Fruit fly (Drosophila melanogaster) whole organism, embryonic: ENCODE results near the gene CG17652.

ENCODE experiments used
- ATbp ChIP-seq: fragments of 200-800 bp; sonication (Bioruptor generic); optimal IDR thresholded peaks from 2 replicates; lab custom pipeline; 2017; ENCODE audit warnings: missing biosample characterization, mild to moderate bottlenecking, missing genetic modification characterization, missing genetic modification reagents
- CG10654 ChIP-seq: fragments of 200-800 bp; sonication (Bioruptor generic); optimal IDR thresholded peaks from 2 replicates; lab custom pipeline; 2016; ENCODE audit warnings: missing biosample characterization, missing genetic modification characterization
- CG12071 ChIP-seq: fragments of 200-800 bp; sonication (Bioruptor generic); optimal IDR thresholded peaks from 3 replicates; lab custom pipeline; 2018; ENCODE audit warnings: missing biosample characterization, mild to moderate bottlenecking, missing genetic modification characterization
- CG15011 ChIP-seq: fragments of 200-800 bp; sonication (Bioruptor generic); optimal IDR thresholded peaks from 3 replicates; lab custom pipeline; 2018; ENCODE audit warnings: missing biosample characterization, mild to moderate bottlenecking, missing genetic modification characterization
- CG16815 ChIP-seq: fragments of 200-800 bp; sonication (Bioruptor generic); optimal IDR thresholded peaks from 3 replicates; lab custom pipeline; 2017; ENCODE audit warnings: missing biosample characterization, mild to moderate bottlenecking, missing genetic modification characterization
- CG17328 ChIP-seq: fragments of 200-800 bp; sonication (Bioruptor generic); IDR thresholded peaks from 2 replicates; pipeline ENCODE4 v1.3.6; 2022; ENCODE audit warnings: missing biosample characterization, missing genetic modification characterization
- CG2199 ChIP-seq: fragments of 200-800 bp; sonication (Bioruptor generic); IDR thresholded peaks from 3 replicates; pipeline ENCODE4 v1.3.6; 2022; ENCODE audit warnings: missing biosample characterization, missing genetic modification characterization
- CG31365 ChIP-seq: fragments of 200-800 bp; sonication (Bioruptor generic); optimal IDR thresholded peaks from 2 replicates; lab custom pipeline; 2018; ENCODE audit warnings: missing biosample characterization, mild to moderate bottlenecking, missing genetic modification characterization
- CG31388 ChIP-seq: fragments of 200-800 bp; sonication (Bioruptor generic); optimal IDR thresholded peaks from 2 replicates; lab custom pipeline; 2016; ENCODE audit warnings: missing biosample characterization, missing genetic modification characterization
- CG32767 ChIP-seq: fragments of 200-800 bp; sonication (Bioruptor generic); IDR thresholded peaks from 2 replicates; pipeline ENCODE4 v1.3.6; 2022; ENCODE audit warnings: missing biosample characterization, missing genetic modification characterization
- CG3838 ChIP-seq: fragments of 200-800 bp; sonication (Bioruptor generic); optimal IDR thresholded peaks from 3 replicates; lab custom pipeline; 2016; ENCODE audit warnings: missing biosample characterization, missing genetic modification characterization
- CG3847 ChIP-seq: fragments of 200-800 bp; sonication (Bioruptor generic); IDR thresholded peaks from 2 replicates; pipeline ENCODE4 v1.3.6; 2022; ENCODE audit warnings: missing biosample characterization, missing genetic modification characterization
- CG42726 ChIP-seq: fragments of 200-800 bp; sonication (Bioruptor generic); IDR thresholded peaks from 2 replicates; pipeline ENCODE4 v1.3.6; 2022; ENCODE audit warnings: missing biosample characterization, missing genetic modification characterization; ENCODE audit not compliant: partially characterized antibody
- CG8924 ChIP-seq: fragments of 200-800 bp; optimal IDR thresholded peaks from 3 replicates; lab custom pipeline; 2019; ENCODE audit warnings: missing biosample characterization, mild to moderate bottlenecking, missing genetic modification characterization, moderate library complexity
- CG9932 ChIP-seq: fragments of 200-800 bp; sonication (Bioruptor generic); IDR thresholded peaks from 2 replicates; pipeline ENCODE4 v1.3.6; 2022; ENCODE audit warnings: missing biosample characterization, missing genetic modification characterization
- Doc2 ChIP-seq: fragments of 200-800 bp; sonication (Bioruptor generic); IDR thresholded peaks from 2 replicates; pipeline ENCODE4 v1.3.6; 2022; ENCODE audit warnings: missing biosample characterization, missing genetic modification characterization
- E2f1 ChIP-seq: fragments of 200-800 bp; sonication (Bioruptor generic); IDR thresholded peaks from 2 replicates; pipeline ENCODE4 v1.3.6; 2022; ENCODE audit warnings: missing biosample characterization, missing genetic modification characterization
- Gsc ChIP-seq: fragments of 200-800 bp; sonication (Bioruptor generic); IDR thresholded peaks from 2 replicates; pipeline ENCODE4 v1.3.6; 2022; ENCODE audit warnings: missing biosample characterization, missing genetic modification characterization
- HLH3B ChIP-seq: fragments of 200-800 bp; sonication (Bioruptor generic); IDR thresholded peaks from 2 replicates; pipeline ENCODE4 v1.3.6; 2022; ENCODE audit warnings: missing biosample characterization, missing genetic modification characterization
- Hsf ChIP-seq: fragments of 200-800 bp; sonication (Bioruptor generic); optimal IDR thresholded peaks from 3 replicates; lab custom pipeline; 2016; ENCODE audit warnings: missing biosample characterization, missing genetic modification characterization
- MESR4 ChIP-seq: fragments of 200-800 bp; sonication (Bioruptor generic); optimal IDR thresholded peaks from 2 replicates; lab custom pipeline; 2018; ENCODE audit warnings: missing biosample characterization, mild to moderate bottlenecking, missing genetic modification characterization, moderate library complexity
- NC2α ChIP-seq: fragments of 200-800 bp; sonication (Bioruptor generic); optimal IDR thresholded peaks from 2 replicates; lab custom pipeline; 2016; ENCODE audit warnings: missing biosample characterization, missing genetic modification characterization
- NFAT ChIP-seq: fragments of 200-800 bp; sonication (Bioruptor generic); IDR thresholded peaks from 2 replicates; pipeline ENCODE4 v1.3.6; 2022; ENCODE audit warnings: missing biosample characterization, missing genetic modification characterization
- Neu2 ChIP-seq: fragments of 200-800 bp; sonication (Bioruptor generic); optimal IDR thresholded peaks from 3 replicates; lab custom pipeline; 2016; ENCODE audit warnings: missing biosample characterization, missing genetic modification characterization, borderline replicate concordance
- Pdp1 ChIP-seq, 2 experiments: fragments of 200-800 bp; sonication (Bioruptor generic); optimal IDR thresholded peaks; 3 replicates each; lab custom pipeline; 2016; ENCODE audit warnings: missing biosample characterization in 2 of 2, missing genetic modification characterization in 2 of 2, mild to moderate bottlenecking in 1 of 2, moderate library complexity in 1 of 2
- Six4 ChIP-seq: fragments of 200-800 bp; sonication (Bioruptor generic); optimal IDR thresholded peaks from 2 replicates; lab custom pipeline; 2016; ENCODE audit warnings: missing biosample characterization, missing genetic modification characterization
- al ChIP-seq: fragments of 200-800 bp; sonication (Bioruptor generic); IDR thresholded peaks from 2 replicates; pipeline ENCODE4 v1.3.6; 2022; ENCODE audit warnings: missing biosample characterization, missing genetic modification characterization
- ara ChIP-seq: fragments of 200-800 bp; sonication (Bioruptor generic); IDR thresholded peaks from 2 replicates; pipeline ENCODE4 v1.3.6; 2022; ENCODE audit warnings: missing biosample characterization, missing genetic modification characterization
- bab2 ChIP-seq: fragments of 200-800 bp; sonication (Bioruptor generic); optimal IDR thresholded peaks from 2 replicates; lab custom pipeline; 2016; ENCODE audit warnings: missing biosample characterization, missing genetic modification characterization
- bowl ChIP-seq: fragments of 200-800 bp; sonication (Bioruptor generic); IDR thresholded peaks from 2 replicates; pipeline ENCODE4 v1.3.6; 2022; ENCODE audit warnings: missing biosample characterization, missing genetic modification characterization
- bsh ChIP-seq, 2 experiments: fragments of 200-800 bp; sonication (Bioruptor generic); optimal IDR thresholded peaks; 2 replicates each; lab custom pipeline; 2017 to 2018; ENCODE audit warnings: mild to moderate bottlenecking in 2 of 2, missing biosample characterization in 2 of 2, missing genetic modification characterization in 2 of 2, moderate library complexity in 1 of 2
- cato ChIP-seq: fragments of 200-800 bp; sonication (Bioruptor generic); optimal IDR thresholded peaks from 2 replicates; lab custom pipeline; 2016; ENCODE audit warnings: missing biosample characterization, missing genetic modification characterization, borderline replicate concordance
- dimm ChIP-seq: fragments of 200-800 bp; sonication (Bioruptor generic); IDR thresholded peaks from 2 replicates; pipeline ENCODE4 v1.3.6; 2022; ENCODE audit warnings: missing biosample characterization, missing genetic modification characterization
- dmrt11E ChIP-seq: fragments of 200-800 bp; sonication (Bioruptor generic); optimal IDR thresholded peaks from 3 replicates; lab custom pipeline; 2018; ENCODE audit warnings: missing biosample characterization, mild to moderate bottlenecking, missing genetic modification characterization, moderate library complexity
- dpn ChIP-seq, 2 experiments: fragments of 200-800 bp; sonication (Bioruptor generic); optimal IDR thresholded peaks; 3 replicates each; lab custom pipeline; 2016; ENCODE audit warnings: missing biosample characterization in 2 of 2, missing genetic modification characterization in 2 of 2
- fd102C ChIP-seq: fragments of 200-800 bp; sonication (Bioruptor generic); optimal IDR thresholded peaks from 2 replicates; lab custom pipeline; 2018; ENCODE audit warnings: missing biosample characterization, mild to moderate bottlenecking, missing genetic modification characterization, moderate library complexity
- fd3F ChIP-seq: fragments of 200-800 bp; sonication (Bioruptor generic); optimal IDR thresholded peaks from 2 replicates; lab custom pipeline; 2018; ENCODE audit warnings: missing biosample characterization, mild to moderate bottlenecking, missing genetic modification characterization, moderate library complexity
- fd96Cb ChIP-seq: fragments of 200-800 bp; sonication (Bioruptor generic); optimal IDR thresholded peaks from 2 replicates; lab custom pipeline; 2018; ENCODE audit warnings: missing biosample characterization, mild to moderate bottlenecking, missing genetic modification characterization, moderate library complexity
- gem ChIP-seq: fragments of 200-800 bp; sonication (Bioruptor generic); optimal IDR thresholded peaks from 2 replicates; lab custom pipeline; 2019; ENCODE audit warnings: missing biosample characterization, mild to moderate bottlenecking, missing genetic modification characterization, moderate library complexity
- grn ChIP-seq: fragments of 200-800 bp; sonication (Bioruptor generic); optimal IDR thresholded peaks from 3 replicates; lab custom pipeline; 2017; ENCODE audit warnings: missing biosample characterization, missing genetic modification characterization
- gsb-n ChIP-seq: fragments of 200-800 bp; sonication (Bioruptor generic); optimal IDR thresholded peaks from 3 replicates; lab custom pipeline; 2018; ENCODE audit warnings: missing biosample characterization, mild to moderate bottlenecking, missing genetic modification characterization
- kni ChIP-seq: fragments of 200-800 bp; sonication (Bioruptor generic); optimal IDR thresholded peaks from 3 replicates; lab custom pipeline; 2017; ENCODE audit warnings: mild to moderate bottlenecking, missing biosample characterization, missing genetic modification reagents, missing genetic modification characterization
- oc ChIP-seq: fragments of 200-800 bp; sonication (Bioruptor generic); optimal IDR thresholded peaks from 2 replicates; lab custom pipeline; 2018; ENCODE audit warnings: missing biosample characterization, mild to moderate bottlenecking, missing genetic modification characterization, moderate library complexity
- sim ChIP-seq: fragments of 200-800 bp; sonication (Bioruptor generic); IDR thresholded peaks from 2 replicates; pipeline ENCODE4 v1.3.6; 2022; ENCODE audit warnings: missing biosample characterization, missing genetic modification characterization
- sug ChIP-seq: fragments of 200-800 bp; optimal IDR thresholded peaks from 2 replicates; lab custom pipeline; 2019; ENCODE audit warnings: missing biosample characterization, mild to moderate bottlenecking, missing genetic modification characterization, moderate library complexity
- ttk ChIP-seq: fragments of 200-800 bp; sonication (Bioruptor generic); IDR thresholded peaks from 2 replicates; pipeline ENCODE4 v2.1.2; 2022; ENCODE audit warnings: missing biosample characterization, missing genetic modification characterization
- tup ChIP-seq: fragments of 200-800 bp; sonication (Bioruptor generic); optimal IDR thresholded peaks from 2 replicates; lab custom pipeline; 2016; ENCODE audit warnings: missing biosample characterization, mild to moderate bottlenecking, missing genetic modification characterization, moderate library complexity
- vnd ChIP-seq: fragments of 200-800 bp; sonication (Bioruptor generic); IDR thresholded peaks from 3 replicates; pipeline ENCODE4 v1.3.6; 2022; ENCODE audit warnings: missing biosample characterization, missing genetic modification characterization; ENCODE audit not compliant: partially characterized antibody
- wor ChIP-seq: fragments of 200-800 bp; sonication (Bioruptor generic); IDR thresholded peaks from 2 replicates; pipeline ENCODE4 v1.3.6; 2022; ENCODE audit warnings: missing biosample characterization, missing genetic modification characterization
- zfh1 ChIP-seq: fragments of 200-800 bp; sonication (Bioruptor generic); IDR thresholded peaks from 3 replicates; pipeline ENCODE4 v1.3.6; 2022; ENCODE audit warnings: missing biosample characterization, missing genetic modification characterization

The CG17652 gene

dm6 chr2L:1723937-1724591, 8.1 kb downstream of the CG17652 start, which contains the start of gene Rim2 (continued):
- TF ChIP-seq al (GFP tag; lab: Robert Waterston, UW) (no peak), CG3847 (GFP tag; lab: Robert Waterston, UW) (peak; percentile 30; the same call in 1 of the 2 replicates), CG32767 (GFP tag; lab: Robert Waterston, UW) (no peak), dmrt11E (tag; lab: Kevin White, UChicago) (no peak), ATbp (no peak), CG42726 (GFP tag; lab: Robert Waterston, UW) (peak; percentile 34; the same call in 1 of the 2 replicates), oc (tag; lab: Kevin White, UChicago) (no peak), Pdp1 (GFP tag; optimal IDR thresholded peaks at IDR 0.05; lab: Kevin White, UChicago) (peak in 1 of 2 experiments; percentile 89), NFAT (GFP tag; lab: Robert Waterston, UW) (no peak), vnd (GFP tag; lab: Robert Waterston, UW) (no peak), sug (tag; lab: Kevin White, UChicago) (no peak), fd3F (GFP tag; lab: Kevin White, UChicago) (no peak), CG12071 (GFP tag; lab: Kevin White, UChicago) (no peak), cato (GFP tag; lab: Kevin White, UChicago) (no peak), HLH3B (no peak), CG17328 (GFP tag; lab: Robert Waterston, UW) (0 out of 2 replicates have a peak, but pooled peaks have one; percentile 7), bsh (GFP tag; optimal IDR thresholded peaks at IDR 0.05; lab: Kevin White, UChicago) (no peak), gem (tag; lab: Kevin White, UChicago) (no peak), kni (GFP tag; lab: Kevin White, UChicago) (no peak), E2f1 (GFP tag; lab: Robert Waterston, UW) (no peak), dimm (no peak), Hsf (GFP tag; lab: Kevin White, UChicago) (no peak), CG16815 (no peak), sim (no peak), CG3838 (GFP tag; lab: Kevin White, UChicago) (no peak), fd102C (GFP tag; lab: Kevin White, UChicago) (no peak), CG2199 (GFP tag; lab: Robert Waterston, UW) (no peak), gsb-n (no peak), ara (GFP tag; lab: Robert Waterston, UW) (no peak), fd96Cb (tag; lab: Kevin White, UChicago) (no peak), CG10654 (GFP tag; lab: Kevin White, UChicago) (no peak), bab2 (GFP tag; lab: Kevin White, UChicago) (no peak), wor (GFP tag; lab: Robert Waterston, UW) (no peak), tup (GFP tag; lab: Kevin White, UChicago) (no peak), CG15011 (GFP tag; lab: Kevin White, UChicago) (no peak), MESR4 (GFP tag; lab: Kevin White, UChicago) (peak; percentile 78), CG8924 (peak; percentile 11), CG31388 (GFP tag; lab: Kevin White, UChicago) (no peak), NC2α (GFP tag; lab: Kevin White, UChicago) (no peak), CG31365 (tag; lab: Kevin White, UChicago) (no peak), bowl (GFP tag; lab: Robert Waterston, UW) (no peak), dpn (GFP tag; optimal IDR thresholded peaks at IDR 0.05; lab: Kevin White, UChicago) (peak in 1 of 2 experiments; percentile 21), grn (GFP tag; lab: Kevin White, UChicago) (peak; percentile 52), Gsc (GFP tag; lab: Robert Waterston, UW) (no peak), CG9932 (0 out of 2 replicates have a peak, but pooled peaks have one; percentile 25), Neu2 (GFP tag; lab: Kevin White, UChicago) (no peak), Six4 (GFP tag; lab: Kevin White, UChicago) (no peak), Doc2 (no peak), ttk (GFP tag; lab: Robert Waterston, UW) (no peak), zfh1 (GFP tag; lab: Robert Waterston, UW) (no peak)
